Worm (Caenorhabditis elegans) whole organism, L4/young adult: ENCODE measurements around the gene del-8.

Source experiments
- dao-5 ChIP-seq: sonication (generic microtip); optimal IDR thresholded peaks from 2 replicates; lab custom pipeline; 2016; ENCODE audit warnings: missing genotype, missing genetic modification characterization, moderate library complexity, missing compliant biosample characterization
- him-1 ChIP-seq: sonication (generic microtip); optimal IDR thresholded peaks from 2 replicates; lab custom pipeline; 2016; ENCODE audit warnings: missing genotype, missing genetic modification reagents, missing genetic modification characterization, missing compliant biosample characterization

ce11 chrX:9576928-9577327, 12.3 kb upstream of the del-8 start, which contains the start of gene glb-17:
- no peak for TF ChIP-seq dao-5 (tag; lab: Kevin White, UChicago)
- TF ChIP-seq him-1 (tag; lab: Kevin White, UChicago) = no peak
